Fruit fly (Drosophila melanogaster): Measurements from ENCODE around the gene Tsp33B.

DNA sequence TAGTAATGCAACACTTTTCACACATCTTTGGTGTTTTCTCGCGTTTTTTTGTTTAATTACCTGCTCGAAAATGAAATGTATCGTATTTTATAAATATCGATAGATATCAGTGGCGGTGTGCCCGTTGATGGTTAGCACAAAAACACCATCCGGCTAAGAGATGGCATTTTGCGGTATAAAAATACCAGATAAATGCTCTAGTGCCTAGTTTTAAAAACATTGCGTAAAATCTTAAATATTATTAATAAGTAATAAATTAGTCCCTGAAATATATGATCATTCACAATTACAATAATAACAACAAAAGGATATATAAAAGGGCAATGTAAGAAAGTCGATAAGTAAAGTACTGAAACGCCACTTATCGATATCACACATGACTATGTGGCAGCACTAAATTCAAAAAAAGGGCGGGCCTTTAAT, 21.5 kb upstream of the Tsp33B start, which contains the start of gene CycY:
- TF ChIP-seq CG4496 (GFP tag; IDR thresholded peaks at IDR 0.05) (no peak), rn (GFP tag; IDR thresholded peaks at IDR 0.05) (no peak), CG12605 (GFP tag; IDR thresholded peaks at IDR 0.05) (no peak), CG15710 (tag; optimal IDR thresholded peaks at IDR 0.05) (no peak), D1 (tag; optimal IDR thresholded peaks at IDR 0.05) (no peak), Ets98B (GFP tag; IDR thresholded peaks at IDR 0.05) (no peak), CG8301 (tag; optimal IDR thresholded peaks at IDR 0.05) (no peak), Snoo (tag; optimal IDR thresholded peaks at IDR 0.05) (no peak), CG17806 (tag; optimal IDR thresholded peaks at IDR 0.05) (no peak), CG8159 (tag; optimal IDR thresholded peaks at IDR 0.05) (peak; percentile 1), CG13204 (GFP tag; optimal IDR thresholded peaks at IDR 0.05) (no peak), CG32121 (GFP tag; IDR thresholded peaks at IDR 0.05) (no peak), CG14655 (GFP tag; optimal IDR thresholded peaks at IDR 0.05) (no peak), EcR (GFP tag; optimal IDR thresholded peaks at IDR 0.05) (no peak)
